Worm (Caenorhabditis elegans) whole organism, midembryonic: ENCODE measurements around the gene tag-115.

Source experiments
- T22C8.4 ChIP-seq: fragments of 200-800 bp; sonication (Bioruptor generic); IDR thresholded peaks from 2 replicates; pipeline ENCODE4 v1.3.6; 2022; ENCODE audit warnings: missing genetic modification characterization, missing compliant biosample characterization
- cog-1 ChIP-seq: sonication (generic microtip); optimal IDR thresholded peaks from 2 replicates; lab custom pipeline; 2016; ENCODE audit warnings: missing genetic modification characterization, missing compliant biosample characterization
- flt-1 ChIP-seq: fragments of 200-800 bp; sonication (Bioruptor generic); IDR thresholded peaks from 2 replicates; pipeline ENCODE4 v1.3.6; 2022; ENCODE audit warnings: missing genetic modification characterization, missing compliant biosample characterization
- klf-2 ChIP-seq: fragments of 200-800 bp; sonication (Bioruptor generic); conservative IDR thresholded peaks from 2 replicates; pipeline ENCODE4 v1.3.6; 2022; ENCODE audit warnings: missing genetic modification reagents, missing genetic modification characterization, missing compliant biosample characterization
- med-1 ChIP-seq: sonication (generic microtip); optimal IDR thresholded peaks from 2 replicates; lab custom pipeline; 2017; ENCODE audit warnings: missing genetic modification characterization, mild to moderate bottlenecking, missing compliant biosample characterization, antibody characterized with exemption, missing genetic modification reagents; ENCODE audit not compliant: insufficient read depth
- ref-1 ChIP-seq: fragments of 200-800 bp; sonication (Bioruptor generic); conservative IDR thresholded peaks from 2 replicates; pipeline ENCODE4 v1.3.6; 2022; ENCODE audit warnings: missing genetic modification reagents, missing genetic modification characterization, missing compliant biosample characterization
- tab-1 ChIP-seq: fragments of 200-800 bp; sonication (Bioruptor generic); IDR thresholded peaks from 2 replicates; pipeline ENCODE4 v1.3.6; 2022; ENCODE audit warnings: missing genetic modification characterization, missing compliant biosample characterization
- ztf-23 ChIP-seq: fragments of 200-800 bp; sonication (Bioruptor generic); IDR thresholded peaks from 2 replicates; pipeline ENCODE4 v1.3.6; 2022; ENCODE audit warnings: missing genetic modification reagents, missing genetic modification characterization, missing compliant biosample characterization
- ztf-29 ChIP-seq: fragments of 200-800 bp; sonication (Bioruptor generic); IDR thresholded peaks from 2 replicates; pipeline ENCODE4 v1.3.6; 2022; ENCODE audit warnings: missing genetic modification reagents, missing genetic modification characterization, missing compliant biosample characterization

Gene tag-115

ce11 chrIV:13246961-13247360, 7.7 kb upstream of the tag-115 start, which contains the start of gene JC8.7:
JC8.7 (plus strand) TSS chrIV:13247261.
- no peak for TF ChIP-seq cog-1 (tag; lab: Kevin White, UChicago)
- TF ChIP-seq ref-1 = no peak
- TF ChIP-seq klf-2 (GFP tag; lab: Robert Waterston, UW) = no peak

- no peak for TF ChIP-seq ref-1
- no peak for TF ChIP-seq cog-1 (tag; lab: Kevin White, UChicago)
- TF ChIP-seq ztf-29 (GFP tag; lab: Robert Waterston, UW) = no peak
- TF ChIP-seq med-1 = no peak
- no peak for TF ChIP-seq flt-1 (GFP tag; lab: Robert Waterston, UW)
- no peak for TF ChIP-seq tab-1 (GFP tag; lab: Robert Waterston, UW)
- TF ChIP-seq ztf-23 (GFP tag; lab: Robert Waterston, UW) = no peak
Observed at ce11 chrIV:13244024-13244423, 4.8 kb upstream of the tag-115 start, which contains the start of gene cox-11. cox-11 (plus strand) TSS chrIV:13244324.

ce11 chrIV:13243375-13243774, 4.2 kb upstream of the tag-115 start, which contains the start of gene JC8.4:
JC8.4 (plus strand) TSS chrIV:13243675.
- no peak for TF ChIP-seq T22C8.4 (GFP tag; lab: Robert Waterston, UW)
- TF ChIP-seq ref-1 = no peak
- TF ChIP-seq klf-2 (GFP tag; lab: Robert Waterston, UW) = no peak
- no peak for TF ChIP-seq tab-1 (GFP tag; lab: Robert Waterston, UW)
- TF ChIP-seq ztf-23 (GFP tag; lab: Robert Waterston, UW) = no peak
- no peak for TF ChIP-seq med-1

- TF ChIP-seq med-1 (no peak), ref-1 (no peak), tab-1 (GFP tag; lab: Robert Waterston, UW) (no peak), flt-1 (GFP tag; lab: Robert Waterston, UW) (no peak), klf-2 (GFP tag; lab: Robert Waterston, UW) (no peak), cog-1 (tag; lab: Kevin White, UChicago) (no peak), T22C8.4 (GFP tag; lab: Robert Waterston, UW) (no peak), ztf-23 (GFP tag; lab: Robert Waterston, UW) (no peak), ztf-29 (GFP tag; lab: Robert Waterston, UW) (no peak)
Observed at ce11 chrIV:13241340-13241739, 2.1 kb upstream of the tag-115 start.

ce11 chrIV:13240842-13241143, 1.6 kb upstream of the tag-115 start, which contains the start of gene lin-54:
lin-54 (plus strand) TSS chrIV:13241044.
- TF ChIP-seq ztf-29 (GFP tag; lab: Robert Waterston, UW) (no peak), tab-1 (GFP tag; lab: Robert Waterston, UW) (no peak), T22C8.4 (GFP tag; lab: Robert Waterston, UW) (no peak), flt-1 (GFP tag; lab: Robert Waterston, UW) (no peak), ref-1 (no peak), ztf-23 (GFP tag; lab: Robert Waterston, UW) (no peak), med-1 (no peak), cog-1 (tag; lab: Kevin White, UChicago) (no peak), klf-2 (GFP tag; lab: Robert Waterston, UW) (no peak)

- TF ChIP-seq tab-1 (GFP tag; lab: Robert Waterston, UW) (no peak), ztf-29 (GFP tag; lab: Robert Waterston, UW) (no peak), cog-1 (tag; lab: Kevin White, UChicago) (peak; percentile 98), ztf-23 (GFP tag; lab: Robert Waterston, UW) (peak; percentile 89), T22C8.4 (GFP tag; lab: Robert Waterston, UW) (peak; percentile 58; the same call in 1 of the 2 replicates), med-1 (no peak), ref-1 (no peak), klf-2 (GFP tag; lab: Robert Waterston, UW) (0 out of 2 replicates have a peak, but pooled peaks have one; percentile 15), flt-1 (GFP tag; lab: Robert Waterston, UW) (peak; percentile 77)
Observed at ce11 chrIV:13240078-13240841, 1.0 kb upstream of the tag-115 start, which contains the start of gene rpl-12. rpl-12 (minus strand) TSS chrIV:13240651.

- TF ChIP-seq cog-1 (tag; lab: Kevin White, UChicago) (no peak), klf-2 (GFP tag; lab: Robert Waterston, UW) (no peak), flt-1 (GFP tag; lab: Robert Waterston, UW) (no peak), tab-1 (GFP tag; lab: Robert Waterston, UW) (no peak), ref-1 (no peak), T22C8.4 (GFP tag; lab: Robert Waterston, UW) (no peak), ztf-29 (GFP tag; lab: Robert Waterston, UW) (no peak), ztf-23 (GFP tag; lab: Robert Waterston, UW) (no peak), med-1 (no peak)
Observed at ce11 chrIV:13236485-13236884, 2.7 kb downstream of the tag-115 start, which contains the start of gene pwp-1. pwp-1 (minus strand) TSS chrIV:13236585.

ce11 chrIV:13231393-13231792, 7.8 kb downstream of the tag-115 start:
- TF ChIP-seq ztf-23 (GFP tag; lab: Robert Waterston, UW) (no peak), med-1 (no peak), ztf-29 (GFP tag; lab: Robert Waterston, UW) (no peak), tab-1 (GFP tag; lab: Robert Waterston, UW) (no peak), T22C8.4 (GFP tag; lab: Robert Waterston, UW) (no peak), cog-1 (tag; lab: Kevin White, UChicago) (no peak), flt-1 (GFP tag; lab: Robert Waterston, UW) (no peak), ref-1 (no peak), klf-2 (GFP tag; lab: Robert Waterston, UW) (no peak)

ce11 chrIV:13221657-13222056, 17.6 kb downstream of the tag-115 start, which contains the start of gene C48D1.5:
C48D1.5 (plus strand) TSS chrIV:13221957.
- no peak for TF ChIP-seq klf-2 (GFP tag; lab: Robert Waterston, UW)
- no peak for TF ChIP-seq ztf-23 (GFP tag; lab: Robert Waterston, UW)
- TF ChIP-seq med-1 = no peak
- no peak for TF ChIP-seq ztf-29 (GFP tag; lab: Robert Waterston, UW)
- TF ChIP-seq cog-1 (tag; lab: Kevin White, UChicago) = no peak
- no peak for TF ChIP-seq flt-1 (GFP tag; lab: Robert Waterston, UW)
- TF ChIP-seq T22C8.4 (GFP tag; lab: Robert Waterston, UW) = no peak
- TF ChIP-seq ref-1 = no peak
- no peak for TF ChIP-seq tab-1 (GFP tag; lab: Robert Waterston, UW)
